Fruit fly (Drosophila melanogaster): ENCODE measurements around the gene D2hgdh.

D2hgdh gene

DNA sequence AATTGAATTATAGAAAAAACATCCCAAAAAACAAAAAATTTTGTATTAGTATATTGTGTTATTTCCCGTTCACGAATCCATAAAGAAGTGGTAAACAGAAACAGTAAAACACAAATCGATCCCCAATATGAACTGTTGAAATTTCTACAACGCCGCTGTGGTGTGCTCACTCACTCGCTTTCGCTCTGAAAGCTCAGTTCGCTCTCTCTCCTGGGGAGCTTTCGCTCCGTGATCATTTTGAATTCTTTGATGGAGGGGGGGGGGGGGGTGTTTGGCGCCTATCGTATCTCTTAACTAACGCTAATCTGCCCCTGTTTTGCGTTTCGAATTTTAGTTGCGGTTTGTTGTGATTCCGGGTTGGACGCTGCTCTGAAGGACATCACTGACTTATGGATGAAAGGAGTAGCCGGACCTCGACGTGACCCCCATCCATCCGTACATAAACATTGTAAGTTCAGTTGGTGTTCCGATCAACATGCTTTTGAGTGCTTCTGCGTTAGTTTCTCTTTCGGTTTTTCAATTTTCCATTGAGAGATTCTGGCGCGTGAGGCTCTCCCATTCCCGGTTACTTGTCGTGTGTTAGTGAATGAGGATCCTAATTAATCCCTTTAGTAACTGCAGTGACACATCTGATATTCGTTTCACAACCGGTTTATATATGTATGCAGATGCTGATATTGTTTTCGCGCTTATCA, at the start of gene D2hgdh (continued):
- TF ChIP-seq Ada2b (GFP tag; IDR thresholded peaks at IDR 0.05) (0 out of 2 replicates have a peak, but pooled peaks have one; percentile 7), CG30403 (GFP tag; optimal IDR thresholded peaks at IDR 0.05) (peak; percentile 4), CG34376 (GFP tag; optimal IDR thresholded peaks at IDR 0.05) (peak; percentile 38), CG13296 (GFP tag; optimal IDR thresholded peaks at IDR 0.05) (peak; percentile 2), CG12219 (GFP tag; optimal IDR thresholded peaks at IDR 0.05) (no peak), sens (GFP tag) (peak; percentile 62), Meics (GFP tag; optimal IDR thresholded peaks at IDR 0.05) (peak; percentile 8), row (GFP tag; IDR thresholded peaks at IDR 0.05) (peak; percentile 21; the same call in 1 of the 3 replicates), CG2120 (GFP tag; optimal IDR thresholded peaks at IDR 0.05) (peak; percentile 60), ind (GFP tag; optimal IDR thresholded peaks at IDR 0.05) (no peak), gro (GFP tag; optimal IDR thresholded peaks at IDR 0.05) (peak; percentile 1), D19B (GFP tag; optimal IDR thresholded peaks at IDR 0.05) (peak; percentile 28), Dp (GFP tag; optimal IDR thresholded peaks at IDR 0.05) (peak; percentile 20)

DNA sequence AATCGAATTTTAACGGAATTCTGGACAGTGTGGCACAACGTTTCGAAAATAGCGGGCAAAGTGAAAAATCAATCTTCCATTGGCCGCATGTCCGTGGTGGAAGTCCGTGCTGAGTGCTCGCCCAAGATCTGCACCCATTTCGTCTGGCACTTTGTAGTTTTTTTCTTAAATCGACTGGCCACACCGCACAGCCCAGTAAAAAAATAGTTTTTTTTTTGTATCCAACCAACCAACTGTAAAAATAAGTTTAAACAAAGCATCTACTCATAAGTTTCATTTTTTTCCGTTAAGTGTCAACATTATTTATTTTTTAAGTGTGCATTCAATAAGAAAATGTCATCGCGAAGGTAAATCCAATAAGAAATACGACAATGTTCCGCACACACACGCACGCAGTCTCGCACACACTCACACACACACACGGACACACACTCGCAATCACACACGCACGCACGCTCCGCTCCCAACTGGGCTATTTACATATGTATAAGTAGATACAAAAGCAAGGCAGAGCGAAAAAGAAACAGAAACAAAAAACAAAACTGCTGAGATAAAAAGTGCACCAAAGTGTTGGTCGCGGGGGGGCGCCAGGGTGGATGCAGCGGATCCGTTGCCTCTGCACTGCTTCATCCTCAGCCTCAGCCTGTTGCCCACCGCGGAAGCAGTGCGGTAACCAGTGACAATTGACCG, 47.1 kb upstream of the D2hgdh start, which contains the start of gene csw:
csw (plus strand) TSS at position 163 of the 690 bp plus-strand sequence.
- peak; percentile 32; the same call in 1 of the 2 replicates for TF ChIP-seq CG4404 (GFP tag; IDR thresholded peaks at IDR 0.05)
- TF ChIP-seq B-H1 (GFP tag; IDR thresholded peaks at IDR 0.05): no peak
- TF ChIP-seq z (GFP tag; IDR thresholded peaks at IDR 0.05): no peak
- no peak for TF ChIP-seq pb (GFP tag; optimal IDR thresholded peaks at IDR 0.05)
- peak; percentile 14; the same call in 1 of the 2 replicates for TF ChIP-seq Xrp1 (GFP tag; IDR thresholded peaks at IDR 0.05)
- no peak for TF ChIP-seq fd64A (GFP tag; optimal IDR thresholded peaks at IDR 0.05)
- peak; percentile 5 for TF ChIP-seq HHEX (GFP tag; optimal IDR thresholded peaks at IDR 0.05)
- TF ChIP-seq CG7786 (GFP tag; optimal IDR thresholded peaks at IDR 0.05): peak; percentile 51
- no peak for TF ChIP-seq D19B (GFP tag; optimal IDR thresholded peaks at IDR 0.05)
- TF ChIP-seq CG9609 (GFP tag; optimal IDR thresholded peaks at IDR 0.05): peak; percentile 65
- TF ChIP-seq Nf-YB (GFP tag; optimal IDR thresholded peaks at IDR 0.05): peak; percentile 23
- no peak for TF ChIP-seq CG7963 (GFP tag; IDR thresholded peaks at IDR 0.05; ENCODE audit: partially characterized antibody)
- no peak for TF ChIP-seq nerfin-2 (GFP tag; IDR thresholded peaks at IDR 0.05; ENCODE audit: partially characterized antibody)
- peak; percentile 12 to 72 for TF ChIP-seq Trl (optimal IDR thresholded peaks at IDR 0.05)
- peak; percentile 39 for TF ChIP-seq Trl (GFP tag; optimal IDR thresholded peaks at IDR 0.05)
- no peak for TF ChIP-seq Doc2 (GFP tag; IDR thresholded peaks at IDR 0.05)
- no peak for TF ChIP-seq twi (tag; optimal IDR thresholded peaks at IDR 0.05)
- no peak for TF ChIP-seq CG33557 (GFP tag; optimal IDR thresholded peaks at IDR 0.05)
- TF ChIP-seq Scr (GFP tag; IDR thresholded peaks at IDR 0.05; ENCODE audit: partially characterized antibody): no peak
- TF ChIP-seq CG32532 (GFP tag; IDR thresholded peaks at IDR 0.05): no peak
- no peak for TF ChIP-seq CG1233 (GFP tag; optimal IDR thresholded peaks at IDR 0.05)
- TF ChIP-seq shn (GFP tag; optimal IDR thresholded peaks at IDR 0.05): peak; percentile 44
- peak; percentile 38 for TF ChIP-seq CG17359 (tag; optimal IDR thresholded peaks at IDR 0.05)
- TF ChIP-seq row (GFP tag; IDR thresholded peaks at IDR 0.05): no peak
- no peak for TF ChIP-seq esg (GFP tag; conservative IDR thresholded peaks at IDR 0.05)
- 0 out of 2 replicates have a peak, but pooled peaks have one; percentile 16 for TF ChIP-seq inv (GFP tag; IDR thresholded peaks at IDR 0.05; ENCODE audit: partially characterized antibody)
- TF ChIP-seq CG13287 (GFP tag; IDR thresholded peaks at IDR 0.05; ENCODE audit: partially characterized antibody): peak; percentile 24; the same call in 1 of the 2 replicates
- peak; percentile 49 for TF ChIP-seq HLH54F (GFP tag; optimal IDR thresholded peaks at IDR 0.05)
- TF ChIP-seq gt (GFP tag; IDR thresholded peaks at IDR 0.05): no peak
- TF ChIP-seq eyg (GFP tag; optimal IDR thresholded peaks at IDR 0.05): no peak
- TF ChIP-seq CG3407 (GFP tag; optimal IDR thresholded peaks at IDR 0.05): no peak
- TF ChIP-seq HmgD (GFP tag; optimal IDR thresholded peaks at IDR 0.05): peak; percentile 81
- TF ChIP-seq CG8290 (GFP tag; optimal IDR thresholded peaks at IDR 0.05): peak; percentile 38
- TF ChIP-seq CG8290 (tag; optimal IDR thresholded peaks at IDR 0.05): peak in 1 of 2 experiments; percentile 78
- peak; percentile 11 for TF ChIP-seq CG18476 (GFP tag; optimal IDR thresholded peaks at IDR 0.05)
- no peak for TF ChIP-seq run (tag; optimal IDR thresholded peaks at IDR 0.05)
- no peak for TF ChIP-seq CG17568 (GFP tag; optimal IDR thresholded peaks at IDR 0.05)
